Fruit fly (Drosophila melanogaster) Kc167 (cell line): ENCODE results near the gene CG13002.

ENCODE experiments used
- Sin3A ChIP-seq: fragments of >200 bp; optimal IDR thresholded peaks from 2 replicates; lab custom pipeline; 2018; ENCODE audit warnings: missing external identifiers
- h ChIP-seq: fragments of >200 bp; optimal IDR thresholded peaks from 3 replicates; lab custom pipeline; 2018; ENCODE audit warnings: missing external identifiers
- insv ChIP-seq: fragments of >200 bp; optimal IDR thresholded peaks from 3 replicates; lab custom pipeline; 2018; ENCODE audit warnings: missing external identifiers
- psq ChIP-seq: fragments of >200 bp; optimal IDR thresholded peaks from 2 replicates; lab custom pipeline; 2017; ENCODE audit warnings: missing external identifiers
- ttk ChIP-seq: sonication (Bioruptor generic); optimal IDR thresholded peaks from 2 replicates; lab custom pipeline; 2017; ENCODE audit warnings: missing external identifiers

dm6 chrX:16867622-16868021 is 22.0 kb upstream of the CG13002 start:
- no peak for TF ChIP-seq h (lab: Kevin White, UChicago)
- TF ChIP-seq psq (lab: Kevin White, UChicago) = no peak
- no peak for TF ChIP-seq ttk
- TF ChIP-seq insv (lab: Kevin White, UChicago) = no peak
- TF ChIP-seq Sin3A (lab: Kevin White, UChicago) = no peak
